Worm (Caenorhabditis elegans): ENCODE measurements around the gene gex-3.

- TF ChIP-seq lin-13 (GFP tag; optimal IDR thresholded peaks at IDR 0.05) (peak; percentile 89), dmd-4 (tag; optimal IDR thresholded peaks at IDR 0.05) (peak; percentile 1), ceh-82 (tag; optimal IDR thresholded peaks at IDR 0.05) (peak; percentile 74), lsy-2 (tag; optimal IDR thresholded peaks at IDR 0.05) (peak; percentile 99 to 100), ztf-11 (tag; optimal IDR thresholded peaks at IDR 0.05) (no peak), mab-5 (tag; optimal IDR thresholded peaks at IDR 0.05) (peak; percentile 88), zag-1 (tag; optimal IDR thresholded peaks at IDR 0.05) (no peak), R02D3.7 (tag; optimal IDR thresholded peaks at IDR 0.05) (peak; percentile 52), nhr-11 (tag; optimal IDR thresholded peaks at IDR 0.05) (no peak), blmp-1 (tag; optimal IDR thresholded peaks at IDR 0.05; ENCODE audit: insufficient read depth) (no peak)
These were observed 32.4 kb upstream of the gex-3 start, which contains the start of gene wdr-46 for ce11 chrIV:12371879-12372278.

Data from whole organism, L2 larva.